Worm (Caenorhabditis elegans): ENCODE data around the gene cyp-33C9.

cyp-33C9 gene

DNA sequence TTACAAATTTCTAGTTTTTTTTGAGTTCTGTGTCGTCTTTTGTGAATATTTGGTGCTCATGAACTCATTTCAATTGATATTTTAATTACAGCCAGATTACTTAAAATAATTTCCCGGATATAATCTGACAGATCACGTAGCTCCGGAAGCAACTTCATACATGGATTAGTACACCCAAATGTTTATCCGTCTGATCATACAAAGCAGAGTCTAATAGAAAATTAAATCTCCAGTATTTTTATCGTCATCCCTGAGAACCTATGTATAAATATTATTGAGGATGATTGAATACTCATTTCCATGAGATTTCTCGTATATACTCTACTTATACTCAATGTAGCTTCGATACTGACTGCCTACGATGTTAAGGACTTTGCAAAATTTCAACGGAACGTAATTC, 30.6 kb upstream of the cyp-33C9 start, which contains the start of gene Y73C8C.12:
Y73C8C.12 (plus strand) TSS at position 301 of the 400 bp plus-strand sequence.
- no peak for TF ChIP-seq nhr-21 (tag; optimal IDR thresholded peaks at IDR 0.05)
- TF ChIP-seq nhr-6 (tag; optimal IDR thresholded peaks at IDR 0.05) = no peak
- no peak for TF ChIP-seq sma-3 (GFP tag; optimal IDR thresholded peaks at IDR 0.05)
- TF ChIP-seq zag-1 (tag; optimal IDR thresholded peaks at IDR 0.05) = no peak
- TF ChIP-seq peb-1 (tag; optimal IDR thresholded peaks at IDR 0.05) = no peak
- no peak for TF ChIP-seq sem-4 (tag; optimal IDR thresholded peaks at IDR 0.05)
- no peak for TF ChIP-seq dmd-4 (tag; optimal IDR thresholded peaks at IDR 0.05)
- no peak for TF ChIP-seq aly-2 (tag; optimal IDR thresholded peaks at IDR 0.05)
- no peak for TF ChIP-seq ZK546.5 (tag; optimal IDR thresholded peaks at IDR 0.05)
- no peak for TF ChIP-seq ceh-82 (tag; optimal IDR thresholded peaks at IDR 0.05)
- no peak for TF ChIP-seq mbf-1 (tag; optimal IDR thresholded peaks at IDR 0.05)
- no peak for TF ChIP-seq ztf-1 (GFP tag; conservative IDR thresholded peaks at IDR 0.05)
- no peak for TF ChIP-seq ama-1 (optimal IDR thresholded peaks at IDR 0.05)

ce11 chrV:3122403-3122802, 28.0 kb upstream of the cyp-33C9 start:
- TF ChIP-seq dmd-4 (tag; optimal IDR thresholded peaks at IDR 0.05) (no peak), lsy-2 (tag; optimal IDR thresholded peaks at IDR 0.05) (no peak), lin-39 (tag; optimal IDR thresholded peaks at IDR 0.05) (no peak), Y55F3AM.14 (GFP tag; optimal IDR thresholded peaks at IDR 0.05) (no peak), lin-13 (GFP tag; optimal IDR thresholded peaks at IDR 0.05) (no peak), egl-27 (tag; optimal IDR thresholded peaks at IDR 0.05) (no peak), nhr-11 (tag; optimal IDR thresholded peaks at IDR 0.05) (no peak), ztf-11 (tag; optimal IDR thresholded peaks at IDR 0.05) (no peak), unc-55 (GFP tag; optimal IDR thresholded peaks at IDR 0.05) (no peak), mab-5 (tag; optimal IDR thresholded peaks at IDR 0.05) (no peak), ama-1 (optimal IDR thresholded peaks at IDR 0.05) (no peak)

ce11 chrV:3121743-3122142, 27.4 kb upstream of the cyp-33C9 start, which contains the start of gene srt-56:
srt-56 (minus strand) TSS chrV:3121843.
- TF ChIP-seq ama-1 (optimal IDR thresholded peaks at IDR 0.05) (no peak), skn-1 (tag; optimal IDR thresholded peaks at IDR 0.05) (no peak), ceh-82 (tag; optimal IDR thresholded peaks at IDR 0.05) (no peak), fos-1 (tag; optimal IDR thresholded peaks at IDR 0.05) (no peak), crh-2 (tag; optimal IDR thresholded peaks at IDR 0.05) (no peak), sma-9 (GFP tag; optimal IDR thresholded peaks at IDR 0.05) (no peak), sma-9 (tag; optimal IDR thresholded peaks at IDR 0.05) (no peak), unc-55 (GFP tag; optimal IDR thresholded peaks at IDR 0.05) (no peak), nhr-6 (tag; optimal IDR thresholded peaks at IDR 0.05) (no peak), F13H6.1 (tag; optimal IDR thresholded peaks at IDR 0.05) (no peak), ZK546.5 (tag; optimal IDR thresholded peaks at IDR 0.05) (no peak)

- no peak for TF ChIP-seq snpc-4 (tag; optimal IDR thresholded peaks at IDR 0.05)
- TF ChIP-seq nhr-237 (tag; optimal IDR thresholded peaks at IDR 0.05) = no peak
- TF ChIP-seq ceh-82 (tag; optimal IDR thresholded peaks at IDR 0.05) = no peak
- TF ChIP-seq dmd-4 (tag; optimal IDR thresholded peaks at IDR 0.05) = no peak
- TF ChIP-seq zag-1 (tag; optimal IDR thresholded peaks at IDR 0.05) = no peak
- no peak for TF ChIP-seq peb-1 (tag; optimal IDR thresholded peaks at IDR 0.05)
- no peak for TF ChIP-seq crh-2 (tag; optimal IDR thresholded peaks at IDR 0.05)
- TF ChIP-seq ztf-4 (tag; optimal IDR thresholded peaks at IDR 0.05) = no peak
- no peak for TF ChIP-seq R02D3.7 (tag; optimal IDR thresholded peaks at IDR 0.05)
- no peak for TF ChIP-seq C34F6.9 (tag; optimal IDR thresholded peaks at IDR 0.05)
- no peak for TF ChIP-seq mbf-1 (tag; optimal IDR thresholded peaks at IDR 0.05)
- no peak for TF ChIP-seq mab-5 (tag; optimal IDR thresholded peaks at IDR 0.05)
- TF ChIP-seq nhr-12 (tag; optimal IDR thresholded peaks at IDR 0.05) = no peak
- TF ChIP-seq nhr-77 (tag; optimal IDR thresholded peaks at IDR 0.05) = no peak
- TF ChIP-seq lin-11 (tag; optimal IDR thresholded peaks at IDR 0.05) = no peak
Measured at ce11 chrV:3119185-3119584, 24.8 kb upstream of the cyp-33C9 start.

DNA sequence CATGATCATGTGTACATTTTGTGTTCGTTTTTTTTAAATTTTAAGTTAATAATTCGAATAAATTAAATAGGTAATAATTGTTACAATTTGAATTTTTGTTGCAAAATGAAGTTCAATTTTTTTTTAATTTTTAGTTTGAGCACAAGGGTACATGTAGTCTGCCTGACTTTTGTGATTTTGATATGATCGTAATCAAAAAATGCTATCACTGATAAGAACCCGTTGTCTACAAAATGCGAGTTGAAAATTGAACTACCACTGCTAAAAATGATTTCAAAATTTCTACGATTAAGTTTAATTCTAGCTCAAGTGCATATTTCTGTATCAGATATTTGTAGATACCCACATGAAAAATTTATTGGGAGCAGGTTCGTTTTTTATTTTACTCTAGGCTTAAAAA, 23.8 kb upstream of the cyp-33C9 start, which contains the start of gene clec-210:
clec-210 (plus strand) TSS at position 211 of the 400 bp plus-strand sequence.
- TF ChIP-seq fos-1 (tag; optimal IDR thresholded peaks at IDR 0.05) = peak; percentile 28
- no peak for TF ChIP-seq lsy-2 (tag; optimal IDR thresholded peaks at IDR 0.05)

Measured in whole organism, L2 larva.